Fruit fly (Drosophila melanogaster): Measurements from ENCODE around the gene CoRest.

DNA sequence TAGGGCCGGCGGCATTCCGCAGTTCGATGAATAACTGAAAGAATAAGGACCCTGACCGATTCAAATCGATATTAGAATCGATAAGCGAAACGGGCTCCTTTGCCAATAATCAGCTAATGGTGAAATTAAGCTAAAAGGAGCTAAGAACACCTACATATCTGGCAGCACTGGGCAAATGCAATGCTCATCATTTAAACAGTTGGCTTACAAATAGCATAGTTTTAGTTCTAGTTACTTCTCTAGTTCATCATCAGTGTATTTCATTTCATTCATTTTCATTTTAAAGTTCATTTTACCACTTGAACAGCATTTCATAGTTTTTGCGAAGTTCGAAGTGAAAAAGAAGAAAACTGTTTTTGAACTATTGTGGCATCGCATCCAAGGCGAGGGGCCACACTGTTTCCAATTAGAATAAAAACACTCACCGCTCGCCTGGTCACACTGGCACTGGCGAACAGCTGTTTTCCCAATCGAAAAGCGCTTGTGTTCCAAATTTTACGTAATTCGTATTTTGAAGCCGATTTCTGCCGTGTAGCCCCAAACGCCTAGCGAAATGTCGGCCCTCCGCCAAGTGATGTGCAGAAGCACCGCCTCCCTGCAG, 29.6 kb upstream of the CoRest start, which contains the start of the genes pcm and ND-18:
- no peak for TF ChIP-seq CG8159 (tag; optimal IDR thresholded peaks at IDR 0.05)
- TF ChIP-seq EcR (GFP tag; optimal IDR thresholded peaks at IDR 0.05) = no peak
- TF ChIP-seq fd96Ca (GFP tag; IDR thresholded peaks at IDR 0.05) = no peak
- no peak for TF ChIP-seq D1 (tag; optimal IDR thresholded peaks at IDR 0.05)
- TF ChIP-seq CG17806 (tag; optimal IDR thresholded peaks at IDR 0.05) = no peak

Data from whole organism, pupa.